Worm (Caenorhabditis elegans): ENCODE results near the gene gpd-2.
A peak's percentile ranks its signal among the peaks of the same experiment; 100 is the strongest.

Gene gpd-2

DNA sequence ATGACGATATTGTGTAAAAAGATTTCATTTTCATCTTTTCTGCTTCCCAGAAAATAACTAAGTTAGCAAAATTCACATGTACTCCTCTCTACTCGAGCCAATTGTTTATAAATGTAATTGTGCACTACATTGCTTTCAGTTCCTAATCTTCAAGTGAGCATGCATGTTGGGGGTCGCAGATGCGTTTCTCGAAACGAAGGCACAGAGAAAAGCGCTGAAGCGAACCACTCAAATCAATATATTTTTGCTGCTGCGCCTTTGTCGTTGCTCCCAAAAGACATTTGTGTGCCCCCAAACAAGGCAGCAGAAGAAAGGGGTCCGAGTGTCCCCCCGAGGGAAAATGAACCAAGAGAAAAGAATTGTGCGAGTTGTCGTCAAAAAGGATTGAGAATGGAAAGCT is 11.7 kb upstream of the gpd-2 start:
- TF ChIP-seq ceh-48 (tag; optimal IDR thresholded peaks at IDR 0.05) (peak; percentile 70), zip-5 (tag; optimal IDR thresholded peaks at IDR 0.05) (no peak), ceh-24 (tag; optimal IDR thresholded peaks at IDR 0.05) (no peak), ref-2 (tag; optimal IDR thresholded peaks at IDR 0.05) (no peak), sdc-2 (tag; optimal IDR thresholded peaks at IDR 0.05) (no peak), pqm-1 (tag; optimal IDR thresholded peaks at IDR 0.05) (no peak), C38D4.7 (GFP tag; optimal IDR thresholded peaks at IDR 0.05) (no peak), rnt-1 (tag; optimal IDR thresholded peaks at IDR 0.05) (no peak), fkh-6 (tag; optimal IDR thresholded peaks at IDR 0.05) (no peak), pha-4 (tag; optimal IDR thresholded peaks at IDR 0.05) (no peak), sox-4 (tag; optimal IDR thresholded peaks at IDR 0.05) (no peak), unc-42 (tag; optimal IDR thresholded peaks at IDR 0.05) (peak; percentile 87), ceh-31 (tag; optimal IDR thresholded peaks at IDR 0.05) (peak; percentile 61), mec-3 (tag; optimal IDR thresholded peaks at IDR 0.05; ENCODE audit: borderline replicate concordance) (no peak), K09A11.1 (tag; optimal IDR thresholded peaks at IDR 0.05; ENCODE audit: insufficient read depth) (no peak), npax-4 (tag; optimal IDR thresholded peaks at IDR 0.05) (no peak), ceh-14 (tag; optimal IDR thresholded peaks at IDR 0.05) (peak; percentile 33), unc-3 (GFP tag; conservative IDR thresholded peaks at IDR 0.05) (no peak), unc-3 (tag; optimal IDR thresholded peaks at IDR 0.05) (peak; percentile 20), ceh-19 (GFP tag; optimal IDR thresholded peaks at IDR 0.05) (no peak), nfya-1 (tag; optimal IDR thresholded peaks at IDR 0.05) (peak; percentile 19), madf-2 (tag; optimal IDR thresholded peaks at IDR 0.05) (no peak), eyg-1 (tag; optimal IDR thresholded peaks at IDR 0.05) (no peak), ets-4 (tag; optimal IDR thresholded peaks at IDR 0.05) (no peak), F13H6.1 (tag; optimal IDR thresholded peaks at IDR 0.05) (no peak), fkh-10 (GFP tag; optimal IDR thresholded peaks at IDR 0.05) (no peak), elt-4 (tag; optimal IDR thresholded peaks at IDR 0.05) (no peak), K02D7.2 (tag; optimal IDR thresholded peaks at IDR 0.05) (no peak), unc-86 (tag; optimal IDR thresholded peaks at IDR 0.05) (no peak), hlh-6 (tag; optimal IDR thresholded peaks at IDR 0.05) (no peak), tbx-2 (tag; optimal IDR thresholded peaks at IDR 0.05) (peak; percentile 6), dve-1 (tag; optimal IDR thresholded peaks at IDR 0.05) (no peak), che-1 (tag; optimal IDR thresholded peaks at IDR 0.05) (no peak), ceh-34 (tag; optimal IDR thresholded peaks at IDR 0.05) (no peak), syd-9 (tag; optimal IDR thresholded peaks at IDR 0.05) (no peak), elt-2 (tag; optimal IDR thresholded peaks at IDR 0.05) (no peak), nhr-11 (tag; optimal IDR thresholded peaks at IDR 0.05) (no peak)

ce11 chrX:3119606-3120005 is 5.1 kb upstream of the gpd-2 start:
- TF ChIP-seq fax-1 (tag; optimal IDR thresholded peaks at IDR 0.05), result no peak
- TF ChIP-seq unc-55 (GFP tag; optimal IDR thresholded peaks at IDR 0.05), result no peak
- no peak for TF ChIP-seq K02D7.2 (tag; optimal IDR thresholded peaks at IDR 0.05)
- TF ChIP-seq hlh-30 (tag; optimal IDR thresholded peaks at IDR 0.05; ENCODE audit: insufficient read depth), result no peak
- TF ChIP-seq hlh-15 (tag; optimal IDR thresholded peaks at IDR 0.05), result no peak
- no peak for TF ChIP-seq nhr-11 (tag; optimal IDR thresholded peaks at IDR 0.05)
- no peak for TF ChIP-seq ceh-22 (tag; optimal IDR thresholded peaks at IDR 0.05)
